Worm (Caenorhabditis elegans) whole organism, L2 larva: Measurements from ENCODE around the gene Y38E10A.34.

Experiments used
- blmp-1 ChIP-seq: sonication (generic microtip); optimal IDR thresholded peaks from 2 replicates; lab custom pipeline; 2017; ENCODE audit warnings: missing genetic modification characterization, mild to moderate bottlenecking, missing compliant biosample characterization, antibody characterized with exemption, moderate library complexity; ENCODE audit not compliant: insufficient read depth
- egl-27 ChIP-seq: sonication (generic microtip); optimal IDR thresholded peaks from 3 replicates; lab custom pipeline; 2017; ENCODE audit warnings: missing biosample characterization, missing genetic modification reagents, missing genetic modification characterization
- elt-3 ChIP-seq: sonication (generic microtip); optimal IDR thresholded peaks from 2 replicates; lab custom pipeline; 2017; ENCODE audit warnings: missing biosample characterization, missing genetic modification characterization
- mab-5 ChIP-seq: fragments of 150-350 bp; optimal IDR thresholded peaks from 2 replicates; lab custom pipeline; 2014; ENCODE audit warnings: missing biosample characterization, missing genetic modification characterization
- nhr-6 ChIP-seq: fragments of 150-350 bp; optimal IDR thresholded peaks from 2 replicates; lab custom pipeline; 2014; ENCODE audit warnings: missing biosample characterization, missing genetic modification characterization
- unc-62 ChIP-seq: fragments of 150-350 bp; optimal IDR thresholded peaks from 2 replicates; lab custom pipeline; 2014; ENCODE audit warnings: missing biosample characterization, missing genetic modification reagents, missing genetic modification characterization

DNA sequence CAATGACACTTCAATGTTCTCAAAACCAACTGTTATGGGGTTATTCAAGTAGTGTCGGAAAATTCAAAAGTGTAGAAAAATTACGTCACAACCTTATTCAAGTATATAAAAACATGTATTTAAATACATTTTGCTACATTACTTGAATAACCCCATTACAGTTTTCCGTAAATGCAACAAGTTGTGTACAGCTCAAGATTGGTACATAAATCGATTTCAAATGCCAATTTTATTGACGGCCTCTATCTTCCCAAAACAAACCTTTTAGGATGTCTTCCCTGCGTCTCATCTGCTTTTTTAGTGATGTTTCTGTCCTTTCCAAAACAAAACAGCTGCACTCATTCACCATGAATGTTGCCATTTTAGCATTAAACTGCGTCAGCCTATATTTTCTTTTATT lies 1.6 kb upstream of the Y38E10A.34 start, which contains the start of gene Y38E10A.28:
- no peak for TF ChIP-seq egl-27 (tag; lab: Kevin White, UChicago)
- TF ChIP-seq unc-62 (GFP tag; lab: Kevin White, UChicago): no peak
- no peak for TF ChIP-seq blmp-1 (tag; lab: Kevin White, UChicago)
- TF ChIP-seq mab-5 (tag; lab: Kevin White, UChicago): no peak
- no peak for TF ChIP-seq elt-3 (tag; lab: Kevin White, UChicago)
- no peak for TF ChIP-seq nhr-6 (tag; lab: Kevin White, UChicago)
